Worm (Caenorhabditis elegans) whole organism, L1 larva: Measurements from ENCODE around the gene cnc-5.

Experiments used
- C34B4.2 ChIP-seq: sonication (generic microtip); optimal IDR thresholded peaks from 2 replicates; lab custom pipeline; 2017; ENCODE audit warnings: mild to moderate bottlenecking, missing genetic modification characterization, missing compliant biosample characterization
- aha-1 ChIP-seq: fragments of 150-350 bp; optimal IDR thresholded peaks from 2 replicates; lab custom pipeline; 2014; ENCODE audit warnings: missing biosample characterization, missing genetic modification characterization
- alr-1 ChIP-seq: fragments of 200-800 bp; sonication (Bioruptor generic); optimal IDR thresholded peaks from 2 replicates; lab custom pipeline; 2018; ENCODE audit warnings: borderline replicate concordance, mild to moderate bottlenecking, missing genetic modification characterization, missing compliant biosample characterization
- ama-1 ChIP-seq: fragments of 150-350 bp; optimal IDR thresholded peaks from 2 replicates; lab custom pipeline; 2014
- blmp-1 ChIP-seq: fragments of 150-350 bp; optimal IDR thresholded peaks from 2 replicates; lab custom pipeline; 2014; ENCODE audit warnings: missing biosample characterization, missing genetic modification characterization
- ceh-63 ChIP-seq: fragments of 200-800 bp; sonication (Bioruptor generic); optimal IDR thresholded peaks from 2 replicates; lab custom pipeline; 2018; ENCODE audit warnings: mild to moderate bottlenecking, missing genetic modification characterization, missing compliant biosample characterization
- ceh-88 ChIP-seq: fragments of 200-800 bp; sonication (Bioruptor generic); IDR thresholded peaks from 2 replicates; pipeline ENCODE4 v1.3.6; 2022; ENCODE audit warnings: missing genetic modification characterization, missing compliant biosample characterization
- dpl-1 ChIP-seq, 3 experiments: fragments of 150-350 bp in 2 of 3; sonication (generic microtip) in 1 of 3; optimal IDR thresholded peaks; 2 replicates each; lab custom pipeline; 2014 to 2017; ENCODE audit warnings: missing biosample characterization in 3 of 3, missing genetic modification characterization in 3 of 3, missing genetic modification reagents in 3 of 3
- efl-1 ChIP-seq, 4 experiments: fragments of 150-350 bp; optimal IDR thresholded peaks in 3 of 4; peaks in 1 of 4; 1 replicate in 1 of 4; 2 replicates in 3 of 4; lab custom pipeline; 2014; ENCODE audit warnings: missing biosample characterization in 2 of 4, missing genetic modification characterization in 2 of 4, missing genetic modification reagents in 2 of 4
- efl-3 ChIP-seq: fragments of 200-800 bp; sonication (Bioruptor generic); optimal IDR thresholded peaks from 2 replicates; lab custom pipeline; 2018; ENCODE audit warnings: mild to moderate bottlenecking, missing genetic modification characterization, missing compliant biosample characterization
- elt-2 ChIP-seq: sonication (generic microtip); optimal IDR thresholded peaks from 2 replicates; lab custom pipeline; 2016; ENCODE audit warnings: missing genetic modification characterization, mild to moderate bottlenecking, inconsistent platforms, missing compliant biosample characterization, missing genetic modification reagents
- elt-3 ChIP-seq, 6 experiments: fragments of 150-350 bp in 1 of 6; sonication (generic microtip); optimal IDR thresholded peaks; 2 replicates each; lab custom pipeline; 2017 to 2018; ENCODE audit warnings: missing biosample characterization in 6 of 6, missing genetic modification characterization in 6 of 6, inconsistent platforms in 1 of 6
- ets-5 ChIP-seq: fragments of 200-800 bp; sonication (Bioruptor generic); IDR thresholded peaks from 2 replicates; pipeline ENCODE4 v1.3.6; 2022; ENCODE audit warnings: missing genetic modification characterization, missing compliant biosample characterization
- fkh-10 ChIP-seq: sonication (generic microtip); optimal IDR thresholded peaks from 2 replicates; lab custom pipeline; 2017; ENCODE audit warnings: missing biosample characterization, missing genetic modification reagents, missing genetic modification characterization
- fkh-4 ChIP-seq: sonication (generic microtip); optimal IDR thresholded peaks from 2 replicates; lab custom pipeline; 2016; ENCODE audit warnings: missing compliant biosample characterization, missing genetic modification characterization, borderline replicate concordance
- isw-1 ChIP-seq: fragments of 200-800 bp; sonication (Bioruptor generic); IDR thresholded peaks from 2 replicates; pipeline ENCODE4 v1.3.6; 2022; ENCODE audit warnings: missing genetic modification characterization, missing compliant biosample characterization
- lin-14 ChIP-seq: fragments of 200-800 bp; sonication (Bioruptor generic); optimal IDR thresholded peaks from 2 replicates; lab custom pipeline; 2018; ENCODE audit warnings: mild to moderate bottlenecking, missing genetic modification characterization, moderate library complexity, missing compliant biosample characterization
- lin-35 ChIP-seq, 2 experiments: fragments of 150-350 bp; optimal IDR thresholded peaks; 2 replicates each; lab custom pipeline; 2014; ENCODE audit warnings: missing biosample characterization in 2 of 2, missing genetic modification characterization in 2 of 2, missing genetic modification reagents in 2 of 2
- lir-3 ChIP-seq: sonication (generic microtip); optimal IDR thresholded peaks from 2 replicates; lab custom pipeline; 2016; ENCODE audit warnings: mild to moderate bottlenecking, missing genetic modification characterization, moderate library complexity, missing compliant biosample characterization; ENCODE audit not compliant: poor library complexity
- lsy-2 ChIP-seq, 2 experiments: fragments of 150-350 bp; optimal IDR thresholded peaks; 2 replicates each; lab custom pipeline; 2014; ENCODE audit warnings: missing biosample characterization in 2 of 2, missing genetic modification characterization in 2 of 2
- mep-1 ChIP-seq: fragments of 150-350 bp; optimal IDR thresholded peaks from 2 replicates; lab custom pipeline; 2014; ENCODE audit warnings: missing biosample characterization, missing genetic modification characterization
- nhr-12 ChIP-seq: sonication (generic microtip); optimal IDR thresholded peaks from 2 replicates; lab custom pipeline; 2017; ENCODE audit warnings: missing biosample characterization, missing genetic modification characterization
- nhr-19 ChIP-seq: fragments of 200-800 bp; sonication (Bioruptor generic); conservative IDR thresholded peaks from 2 replicates; pipeline ENCODE4 v1.3.6; 2022; ENCODE audit warnings: missing genetic modification characterization, missing compliant biosample characterization
- nhr-20 ChIP-seq: sonication (generic microtip); optimal IDR thresholded peaks from 2 replicates; lab custom pipeline; 2016; ENCODE audit warnings: mild to moderate bottlenecking, missing genetic modification characterization, missing compliant biosample characterization
- nhr-28 ChIP-seq: fragments of 150-350 bp; optimal IDR thresholded peaks from 2 replicates; lab custom pipeline; 2014; ENCODE audit warnings: missing biosample characterization, missing genetic modification characterization
- nhr-76 ChIP-seq: sonication (generic microtip); optimal IDR thresholded peaks from 2 replicates; lab custom pipeline; 2017; ENCODE audit warnings: missing biosample characterization, missing genetic modification characterization
- nhr-84 ChIP-seq: sonication (generic microtip); optimal IDR thresholded peaks from 2 replicates; lab custom pipeline; 2017; ENCODE audit warnings: missing biosample characterization, missing genetic modification characterization
- nhr-85 ChIP-seq: sonication (generic microtip); peaks from one replicate; lab custom pipeline; 2016; ENCODE audit warnings: missing genetic modification characterization, inconsistent platforms, missing compliant biosample characterization
- nhr-90 ChIP-seq: sonication (generic microtip); optimal IDR thresholded peaks from 2 replicates; lab custom pipeline; 2016; ENCODE audit warnings: mild to moderate bottlenecking, missing genetic modification characterization, missing compliant biosample characterization; ENCODE audit not compliant: poor library complexity
- pag-3 ChIP-seq: sonication (generic microtip); optimal IDR thresholded peaks from 2 replicates; lab custom pipeline; 2017; ENCODE audit warnings: missing genetic modification characterization, mild to moderate bottlenecking, missing compliant biosample characterization, antibody characterized with exemption, borderline replicate concordance; ENCODE audit not compliant: insufficient read depth
- snpc-4 ChIP-seq: fragments of 150-350 bp; optimal IDR thresholded peaks from 2 replicates; lab custom pipeline; 2014; ENCODE audit warnings: missing biosample characterization, missing genetic modification characterization
- snu-23 ChIP-seq: sonication (generic microtip); optimal IDR thresholded peaks from 2 replicates; lab custom pipeline; 2016; ENCODE audit warnings: missing genetic modification characterization, missing compliant biosample characterization
- tlp-1 ChIP-seq: fragments of 150-350 bp; optimal IDR thresholded peaks from 2 replicates; lab custom pipeline; 2014; ENCODE audit warnings: missing biosample characterization, missing genetic modification characterization
- unc-98 ChIP-seq: fragments of 200-800 bp; sonication (Bioruptor generic); IDR thresholded peaks from 2 replicates; pipeline ENCODE4 v1.3.6; 2022; ENCODE audit warnings: missing genetic modification characterization, missing compliant biosample characterization
- xbp-1 ChIP-seq: sonication (generic microtip); optimal IDR thresholded peaks from 2 replicates; lab custom pipeline; 2016; ENCODE audit warnings: missing genetic modification characterization, missing compliant biosample characterization
- ztf-11 ChIP-seq, 2 experiments: sonication (generic microtip); optimal IDR thresholded peaks; 2 replicates each; lab custom pipeline; 2016 to 2017; ENCODE audit warnings: missing genetic modification characterization in 2 of 2, missing biosample characterization in 1 of 2, missing compliant biosample characterization in 1 of 2

cnc-5 gene

ce11 chrV:1416154-1416553, 29.0 kb upstream of the cnc-5 start:
- TF ChIP-seq efl-3 (GFP tag; lab: Kevin White, UChicago) (no peak), lsy-2 (tag; optimal IDR thresholded peaks at IDR 0.05; lab: Kevin White, UChicago) (no peak), xbp-1 (tag; lab: Kevin White, UChicago) (no peak), aha-1 (tag; lab: Kevin White, UChicago) (no peak), mep-1 (tag; lab: Kevin White, UChicago) (no peak), isw-1 (GFP tag; lab: Robert Waterston, UW) (no peak), nhr-90 (tag; lab: Kevin White, UChicago) (no peak)
- TF ChIP-seq, all 84 proteins: peak for 0

ce11 chrV:1422269-1422668, 22.9 kb upstream of the cnc-5 start:
- TF ChIP-seq lin-14 (GFP tag; lab: Kevin White, UChicago) (peak; percentile 78), fkh-10 (GFP tag; lab: Kevin White, UChicago) (peak; percentile 8), alr-1 (tag; lab: Kevin White, UChicago) (no peak)

- TF ChIP-seq unc-98: no peak
Observed at ce11 chrV:1423338-1423737, 21.8 kb upstream of the cnc-5 start.

- TF ChIP-seq efl-1 (optimal IDR thresholded peaks at IDR 0.05; lab: Kevin White, UChicago) (no peak), efl-1 (GFP tag; optimal IDR thresholded peaks at IDR 0.05 in 1 of 2; lab: Kevin White, UChicago) (peak in 1 of 2 experiments; percentile 60), fkh-4 (tag; lab: Kevin White, UChicago) (no peak)
Observed at ce11 chrV:1425595-1425994, 19.6 kb upstream of the cnc-5 start, which contains the start of gene R12A1.3. R12A1.3 (minus strand) TSS chrV:1425794.

ce11 chrV:1431702-1432187, 13.4 kb upstream of the cnc-5 start, which contains the start of gene ges-1:
ges-1 (minus strand) TSS chrV:1432137.
- TF ChIP-seq aha-1 (tag; lab: Kevin White, UChicago): no peak

ce11 chrV:1432500-1433418, 12.4 kb upstream of the cnc-5 start:
- TF ChIP-seq elt-2 (tag; lab: Kevin White, UChicago) (peak; percentile 61), nhr-84 (no peak), nhr-19 (GFP tag; lab: Robert Waterston, UW) (no peak), lin-14 (GFP tag; lab: Kevin White, UChicago) (peak; percentile 19), ama-1 (no peak), ztf-11 (tag; optimal IDR thresholded peaks at IDR 0.05; lab: Kevin White, UChicago) (no peak), tlp-1 (tag; lab: Kevin White, UChicago) (no peak), elt-3 (tag; optimal IDR thresholded peaks at IDR 0.05; lab: Kevin White, UChicago) (no peak), ceh-63 (no peak), C34B4.2 (no peak), blmp-1 (no peak), efl-1 (optimal IDR thresholded peaks at IDR 0.05; lab: Kevin White, UChicago) (no peak), efl-1 (GFP tag; optimal IDR thresholded peaks at IDR 0.05 in 1 of 2; lab: Kevin White, UChicago) (peak in 1 of 2 experiments; percentile 96), snpc-4 (tag; lab: Kevin White, UChicago) (no peak), nhr-12 (tag; lab: Kevin White, UChicago) (no peak), pag-3 (tag; lab: Kevin White, UChicago) (no peak), snu-23 (peak; percentile 36), aha-1 (tag; lab: Kevin White, UChicago) (peak; percentile 52), fkh-4 (tag; lab: Kevin White, UChicago) (no peak), nhr-28 (tag; lab: Kevin White, UChicago) (no peak), lin-35 (GFP tag; optimal IDR thresholded peaks at IDR 0.05; lab: Kevin White, UChicago) (no peak), fkh-10 (GFP tag; lab: Kevin White, UChicago) (no peak), nhr-76 (tag; lab: Kevin White, UChicago) (no peak), nhr-85 (tag; lab: Kevin White, UChicago) (peak; percentile 78), ets-5 (GFP tag; lab: Robert Waterston, UW) (no peak), dpl-1 (GFP tag; optimal IDR thresholded peaks at IDR 0.05; lab: Kevin White, UChicago) (peak in 2 of 3 experiments; percentile 19 to 80), alr-1 (tag; lab: Kevin White, UChicago) (no peak), ceh-88 (GFP tag; lab: Robert Waterston, UW) (no peak), nhr-20 (tag; lab: Kevin White, UChicago) (peak; percentile 62), lir-3 (tag; lab: Kevin White, UChicago) (no peak)
